Worm (Caenorhabditis elegans) whole organism, midembryonic: ENCODE measurements around the gene fbxb-19.

Experiments used
- T22C8.4 ChIP-seq: fragments of 200-800 bp; sonication (Bioruptor generic); IDR thresholded peaks from 2 replicates; pipeline ENCODE4 v1.3.6; 2022; ENCODE audit warnings: missing genetic modification characterization, missing compliant biosample characterization
- cog-1 ChIP-seq: sonication (generic microtip); optimal IDR thresholded peaks from 2 replicates; lab custom pipeline; 2016; ENCODE audit warnings: missing genetic modification characterization, missing compliant biosample characterization
- flt-1 ChIP-seq: fragments of 200-800 bp; sonication (Bioruptor generic); IDR thresholded peaks from 2 replicates; pipeline ENCODE4 v1.3.6; 2022; ENCODE audit warnings: missing genetic modification characterization, missing compliant biosample characterization
- klf-2 ChIP-seq: fragments of 200-800 bp; sonication (Bioruptor generic); conservative IDR thresholded peaks from 2 replicates; pipeline ENCODE4 v1.3.6; 2022; ENCODE audit warnings: missing genetic modification reagents, missing genetic modification characterization, missing compliant biosample characterization
- med-1 ChIP-seq: sonication (generic microtip); optimal IDR thresholded peaks from 2 replicates; lab custom pipeline; 2017; ENCODE audit warnings: missing genetic modification characterization, mild to moderate bottlenecking, missing compliant biosample characterization, antibody characterized with exemption, missing genetic modification reagents; ENCODE audit not compliant: insufficient read depth
- ref-1 ChIP-seq: fragments of 200-800 bp; sonication (Bioruptor generic); conservative IDR thresholded peaks from 2 replicates; pipeline ENCODE4 v1.3.6; 2022; ENCODE audit warnings: missing genetic modification reagents, missing genetic modification characterization, missing compliant biosample characterization
- tab-1 ChIP-seq: fragments of 200-800 bp; sonication (Bioruptor generic); IDR thresholded peaks from 2 replicates; pipeline ENCODE4 v1.3.6; 2022; ENCODE audit warnings: missing genetic modification characterization, missing compliant biosample characterization
- ztf-23 ChIP-seq: fragments of 200-800 bp; sonication (Bioruptor generic); IDR thresholded peaks from 2 replicates; pipeline ENCODE4 v1.3.6; 2022; ENCODE audit warnings: missing genetic modification reagents, missing genetic modification characterization, missing compliant biosample characterization
- ztf-29 ChIP-seq: fragments of 200-800 bp; sonication (Bioruptor generic); IDR thresholded peaks from 2 replicates; pipeline ENCODE4 v1.3.6; 2022; ENCODE audit warnings: missing genetic modification reagents, missing genetic modification characterization, missing compliant biosample characterization

fbxb-19 gene

DNA sequence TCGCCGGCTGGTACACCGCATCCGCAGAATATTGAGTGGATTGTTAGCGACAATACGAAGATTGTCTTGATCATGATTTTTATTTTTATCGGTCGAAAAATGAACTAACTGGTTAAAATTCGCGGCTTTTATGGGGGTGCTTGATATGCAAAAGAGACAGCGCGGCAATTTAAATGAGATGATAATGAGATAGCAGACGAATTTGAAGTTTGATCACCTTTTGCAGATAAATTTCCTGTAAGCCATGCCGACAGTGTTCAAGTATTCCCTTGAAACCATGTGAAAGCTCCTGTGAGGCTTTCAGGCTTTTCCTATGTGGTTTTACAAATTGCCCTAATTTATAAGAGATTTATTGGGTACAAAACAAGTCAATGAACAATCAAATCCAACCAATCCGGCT, 42.8 kb downstream of the fbxb-19 start, which contains the start of gene ZC204.17:
TSS of gene ZC204.17 (minus strand) at position 101 of the 400 bp plus-strand sequence.
- no peak for TF ChIP-seq ztf-23 (GFP tag; lab: Robert Waterston, UW)
- TF ChIP-seq med-1 (GFP tag; lab: Kevin White, UChicago): no peak
- no peak for TF ChIP-seq cog-1 (tag; lab: Kevin White, UChicago)
- no peak for TF ChIP-seq ref-1 (GFP tag; lab: Robert Waterston, UW)

DNA sequence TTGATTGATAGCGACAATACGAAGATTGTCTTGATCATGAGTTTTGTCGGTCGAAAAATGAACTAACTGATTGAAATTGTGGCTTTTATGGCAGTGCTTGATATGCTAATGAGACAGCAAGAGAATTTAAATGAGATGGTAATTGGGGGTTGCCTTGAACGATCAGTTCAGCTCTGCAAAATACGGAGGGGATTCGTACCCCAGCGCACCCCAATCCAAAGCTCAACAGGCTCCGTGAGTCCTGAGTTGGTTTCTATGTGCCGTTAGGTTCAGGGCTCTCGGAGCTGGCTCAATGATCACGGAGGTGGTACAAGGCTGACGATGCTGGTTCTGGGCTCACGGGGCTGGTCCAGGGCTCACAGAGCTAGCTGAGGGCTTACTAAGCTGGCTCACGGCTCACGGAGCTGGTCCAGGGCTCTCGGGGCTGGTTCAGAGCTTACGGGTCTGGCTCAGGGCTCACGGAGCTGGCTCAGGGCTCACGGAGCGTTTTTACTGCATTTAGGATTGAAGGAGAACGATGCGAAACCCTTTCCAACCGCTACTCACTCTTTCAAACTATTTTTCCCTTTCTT, 44.1 kb downstream of the fbxb-19 start, which contains the start of gene ZC204.6:
TSS of gene ZC204.6 (minus strand) at position 51 of the 572 bp plus-strand sequence.
- TF ChIP-seq cog-1 (tag; lab: Kevin White, UChicago) (no peak), ref-1 (GFP tag; lab: Robert Waterston, UW) (no peak)

DNA sequence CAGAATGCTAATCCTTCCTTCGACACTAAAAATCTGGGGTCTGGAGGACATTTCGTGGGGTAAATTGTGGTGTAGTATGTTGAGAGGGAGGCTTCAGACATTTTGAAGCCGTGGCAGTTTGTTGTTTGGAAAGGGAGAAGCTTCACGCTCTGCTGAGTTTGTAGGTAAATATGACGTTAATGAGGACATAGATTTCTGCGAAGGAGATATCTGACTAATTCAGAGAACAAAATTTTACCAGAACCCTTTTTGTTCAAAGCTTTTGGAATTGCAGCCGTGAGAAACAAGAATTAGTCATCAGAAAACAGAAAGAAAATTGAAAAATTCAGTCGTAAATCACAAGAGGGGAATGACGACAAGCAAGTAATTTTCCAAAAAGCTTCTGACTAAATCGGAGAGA, 48.5 kb downstream of the fbxb-19 start, which contains the start of gene srh-72:
TSS of gene srh-72 (minus strand) at position 101 of the 400 bp plus-strand sequence.
- TF ChIP-seq cog-1 (tag; lab: Kevin White, UChicago): no peak
- TF ChIP-seq ref-1 (GFP tag; lab: Robert Waterston, UW): no peak
- TF ChIP-seq med-1 (GFP tag; lab: Kevin White, UChicago): no peak
- TF ChIP-seq ztf-29 (GFP tag; lab: Robert Waterston, UW): no peak
- no peak for TF ChIP-seq ztf-23 (GFP tag; lab: Robert Waterston, UW)
- TF ChIP-seq tab-1 (GFP tag; lab: Robert Waterston, UW): no peak
- no peak for TF ChIP-seq T22C8.4 (GFP tag; lab: Robert Waterston, UW)
- TF ChIP-seq flt-1 (GFP tag; lab: Robert Waterston, UW): no peak
- TF ChIP-seq klf-2 (GFP tag; lab: Robert Waterston, UW): no peak
